Worm (Caenorhabditis elegans): Measurements from ENCODE around the gene slc-17.3.

The slc-17.3 gene

ce11 chrIII:7900733-7901132, 35.6 kb upstream of the slc-17.3 start, which contains the start of gene best-24:
TSS of gene best-24 (plus strand) at chrIII:7901033.
- TF ChIP-seq fkh-10 (GFP tag; optimal IDR thresholded peaks at IDR 0.05) = no peak
- TF ChIP-seq elt-1 (tag; optimal IDR thresholded peaks at IDR 0.05) = no peak
- TF ChIP-seq snpc-4 (tag; optimal IDR thresholded peaks at IDR 0.05) = no peak
- no peak for TF ChIP-seq lin-39 (tag; optimal IDR thresholded peaks at IDR 0.05)
- TF ChIP-seq nhr-237 (tag; optimal IDR thresholded peaks at IDR 0.05) = no peak
- TF ChIP-seq nhr-67 (tag; optimal IDR thresholded peaks at IDR 0.05) = no peak
- no peak for TF ChIP-seq ceh-28 (tag; optimal IDR thresholded peaks at IDR 0.05)
- no peak for TF ChIP-seq ama-1 (optimal IDR thresholded peaks at IDR 0.05)
- TF ChIP-seq elt-3 (tag; optimal IDR thresholded peaks at IDR 0.05) = no peak
- TF ChIP-seq fos-1 (tag; optimal IDR thresholded peaks at IDR 0.05) = no peak
- no peak for TF ChIP-seq lsy-12 (tag; optimal IDR thresholded peaks at IDR 0.05)

ce11 chrIII:7897733-7898132, 32.6 kb upstream of the slc-17.3 start:
- TF ChIP-seq snpc-4 (tag; optimal IDR thresholded peaks at IDR 0.05) (no peak), nhr-23 (tag; optimal IDR thresholded peaks at IDR 0.05) (peak; percentile 71), nhr-76 (tag; optimal IDR thresholded peaks at IDR 0.05) (peak; percentile 22), nhr-43 (tag; optimal IDR thresholded peaks at IDR 0.05; ENCODE audit: poor library complexity, severe bottlenecking) (peak; percentile 57), zag-1 (tag; optimal IDR thresholded peaks at IDR 0.05) (no peak), nhr-25 (tag; optimal IDR thresholded peaks at IDR 0.05) (peak; percentile 12), elt-1 (tag; optimal IDR thresholded peaks at IDR 0.05) (no peak), aly-2 (tag; optimal IDR thresholded peaks at IDR 0.05) (no peak), ceh-28 (tag; optimal IDR thresholded peaks at IDR 0.05) (peak; percentile 2), egl-27 (tag; optimal IDR thresholded peaks at IDR 0.05) (no peak), nhr-67 (tag; optimal IDR thresholded peaks at IDR 0.05) (no peak), lin-39 (tag; optimal IDR thresholded peaks at IDR 0.05) (no peak)

ce11 chrIII:7896925-7897324, 31.8 kb upstream of the slc-17.3 start, which contains the start of gene ZK688.10:
TSS of gene ZK688.10 (minus strand) at chrIII:7897025.
- TF ChIP-seq tbx-2 (tag; optimal IDR thresholded peaks at IDR 0.05) (no peak), egl-5 (tag; optimal IDR thresholded peaks at IDR 0.05) (no peak), pha-4 (tag; optimal IDR thresholded peaks at IDR 0.05) (no peak), nhr-12 (tag; optimal IDR thresholded peaks at IDR 0.05) (no peak), fos-1 (tag; optimal IDR thresholded peaks at IDR 0.05) (no peak), egl-27 (tag; optimal IDR thresholded peaks at IDR 0.05) (no peak), ama-1 (optimal IDR thresholded peaks at IDR 0.05) (no peak)

- TF ChIP-seq nhr-237 (tag; optimal IDR thresholded peaks at IDR 0.05) (no peak), ceh-82 (tag; optimal IDR thresholded peaks at IDR 0.05) (no peak), zag-1 (tag; optimal IDR thresholded peaks at IDR 0.05) (no peak), nhr-43 (tag; optimal IDR thresholded peaks at IDR 0.05; ENCODE audit: poor library complexity, severe bottlenecking) (no peak), nhr-12 (tag; optimal IDR thresholded peaks at IDR 0.05) (no peak), nhr-11 (tag; optimal IDR thresholded peaks at IDR 0.05) (no peak), unc-39 (tag; optimal IDR thresholded peaks at IDR 0.05) (no peak), mml-1 (tag; optimal IDR thresholded peaks at IDR 0.05) (no peak), unc-62 (GFP tag; optimal IDR thresholded peaks at IDR 0.05) (no peak), ZK546.5 (tag; optimal IDR thresholded peaks at IDR 0.05) (no peak), tbx-2 (tag; optimal IDR thresholded peaks at IDR 0.05) (no peak), ceh-9 (tag; optimal IDR thresholded peaks at IDR 0.05) (no peak), fos-1 (tag; optimal IDR thresholded peaks at IDR 0.05) (no peak), elt-2 (tag; optimal IDR thresholded peaks at IDR 0.05) (no peak), nhr-28 (tag; optimal IDR thresholded peaks at IDR 0.05) (no peak), elt-3 (tag; optimal IDR thresholded peaks at IDR 0.05) (no peak), R02D3.7 (tag; optimal IDR thresholded peaks at IDR 0.05) (no peak), nfya-1 (tag; optimal IDR thresholded peaks at IDR 0.05; ENCODE audit: insufficient read depth) (no peak), ceh-28 (tag; optimal IDR thresholded peaks at IDR 0.05) (no peak)
These were observed 29.6 kb upstream of the slc-17.3 start, which contains the start of gene ZK688.4 for ce11 chrIII:7894724-7895123. TSS of gene ZK688.4 (plus strand) at chrIII:7895024.

- no peak for TF ChIP-seq nhr-76 (tag; optimal IDR thresholded peaks at IDR 0.05)
- TF ChIP-seq nfya-1 (tag; optimal IDR thresholded peaks at IDR 0.05; ENCODE audit: insufficient read depth) = peak; percentile 7
These were observed 28.1 kb upstream of the slc-17.3 start for ce11 chrIII:7893224-7893623.

Data from whole organism, L3 larva.